Worm (Caenorhabditis elegans) whole organism, L1 larva: ENCODE data around the gene F21C10.10.

Source experiments
- C04F5.9 ChIP-seq: sonication (generic microtip); optimal IDR thresholded peaks from 2 replicates; lab custom pipeline; 2016; ENCODE audit warnings: missing genetic modification characterization, missing compliant biosample characterization
- C34B4.2 ChIP-seq: sonication (generic microtip); optimal IDR thresholded peaks from 2 replicates; lab custom pipeline; 2017; ENCODE audit warnings: mild to moderate bottlenecking, missing genetic modification characterization, missing compliant biosample characterization
- F16B12.6 ChIP-seq: fragments of 150-350 bp; optimal IDR thresholded peaks from 2 replicates; lab custom pipeline; 2014; ENCODE audit warnings: missing biosample characterization, missing genetic modification characterization
- Y116A8C.19 ChIP-seq: sonication (generic microtip); optimal IDR thresholded peaks from 2 replicates; lab custom pipeline; 2016; ENCODE audit warnings: missing compliant biosample characterization, missing genetic modification characterization, borderline replicate concordance
- aha-1 ChIP-seq: fragments of 150-350 bp; optimal IDR thresholded peaks from 2 replicates; lab custom pipeline; 2014; ENCODE audit warnings: missing biosample characterization, missing genetic modification characterization
- ama-1 ChIP-seq: fragments of 150-350 bp; optimal IDR thresholded peaks from 2 replicates; lab custom pipeline; 2014
- ceh-63 ChIP-seq: fragments of 200-800 bp; sonication (Bioruptor generic); optimal IDR thresholded peaks from 2 replicates; lab custom pipeline; 2018; ENCODE audit warnings: mild to moderate bottlenecking, missing genetic modification characterization, missing compliant biosample characterization
- ceh-82 ChIP-seq, 3 experiments: fragments of 150-350 bp in 1 of 3; sonication (generic microtip) in 2 of 3; optimal IDR thresholded peaks; 2 replicates each; lab custom pipeline; 2014 to 2017; ENCODE audit warnings: missing biosample characterization in 3 of 3, missing genetic modification characterization in 3 of 3
- ceh-90 ChIP-seq: sonication (generic microtip); optimal IDR thresholded peaks from 2 replicates; lab custom pipeline; 2016; ENCODE audit warnings: missing genetic modification characterization, missing compliant biosample characterization
- ces-1 ChIP-seq: fragments of 150-350 bp; optimal IDR thresholded peaks from 2 replicates; lab custom pipeline; 2014; ENCODE audit warnings: missing biosample characterization, missing genetic modification reagents, missing genetic modification characterization
- dpl-1 ChIP-seq, 3 experiments: fragments of 150-350 bp in 2 of 3; sonication (generic microtip) in 1 of 3; optimal IDR thresholded peaks; 2 replicates each; lab custom pipeline; 2014 to 2017; ENCODE audit warnings: missing biosample characterization in 3 of 3, missing genetic modification characterization in 3 of 3, missing genetic modification reagents in 3 of 3
- dsc-1 ChIP-seq: sonication (generic microtip); optimal IDR thresholded peaks from 2 replicates; lab custom pipeline; 2016; ENCODE audit warnings: mild to moderate bottlenecking, missing genetic modification characterization, missing compliant biosample characterization
- efl-1 ChIP-seq, 4 experiments: fragments of 150-350 bp; optimal IDR thresholded peaks in 3 of 4; peaks in 1 of 4; 1 replicate in 1 of 4; 2 replicates in 3 of 4; lab custom pipeline; 2014; ENCODE audit warnings: missing biosample characterization in 2 of 4, missing genetic modification characterization in 2 of 4, missing genetic modification reagents in 2 of 4
- efl-3 ChIP-seq: fragments of 200-800 bp; sonication (Bioruptor generic); optimal IDR thresholded peaks from 2 replicates; lab custom pipeline; 2018; ENCODE audit warnings: mild to moderate bottlenecking, missing genetic modification characterization, missing compliant biosample characterization
- egl-13 ChIP-seq: sonication (generic microtip); optimal IDR thresholded peaks from 2 replicates; lab custom pipeline; 2016; ENCODE audit warnings: missing genotype, missing genetic modification reagents, missing genetic modification characterization, missing compliant biosample characterization
- egl-27 ChIP-seq, 2 experiments: fragments of 150-350 bp in 1 of 2; sonication (generic microtip); optimal IDR thresholded peaks; 3 replicates each; lab custom pipeline; 2017 to 2018; ENCODE audit warnings: missing biosample characterization in 2 of 2, missing genetic modification characterization in 2 of 2, missing genetic modification reagents in 2 of 2
- elt-3 ChIP-seq, 6 experiments: fragments of 150-350 bp in 1 of 6; sonication (generic microtip); optimal IDR thresholded peaks; 2 replicates each; lab custom pipeline; 2017 to 2018; ENCODE audit warnings: missing biosample characterization in 6 of 6, missing genetic modification characterization in 6 of 6, inconsistent platforms in 1 of 6
- fkh-4 ChIP-seq: sonication (generic microtip); optimal IDR thresholded peaks from 2 replicates; lab custom pipeline; 2016; ENCODE audit warnings: missing compliant biosample characterization, missing genetic modification characterization, borderline replicate concordance
- fos-1 ChIP-seq: fragments of 150-350 bp; optimal IDR thresholded peaks from 2 replicates; lab custom pipeline; 2014; ENCODE audit warnings: missing biosample characterization, missing genetic modification characterization
- hlh-17 ChIP-seq: fragments of 200-800 bp; sonication (Bioruptor generic); optimal IDR thresholded peaks from 2 replicates; lab custom pipeline; 2018; ENCODE audit warnings: missing genetic modification characterization, mild to moderate bottlenecking, missing compliant biosample characterization, moderate library complexity, borderline replicate concordance
- hpl-2 ChIP-seq: fragments of 150-350 bp; optimal IDR thresholded peaks from 2 replicates; lab custom pipeline; 2014; ENCODE audit warnings: missing biosample characterization, missing genetic modification reagents, missing genetic modification characterization
- isw-1 ChIP-seq: fragments of 200-800 bp; sonication (Bioruptor generic); IDR thresholded peaks from 2 replicates; pipeline ENCODE4 v1.3.6; 2022; ENCODE audit warnings: missing genetic modification characterization, missing compliant biosample characterization
- jun-1 ChIP-seq: fragments of 150-350 bp; optimal IDR thresholded peaks from 2 replicates; lab custom pipeline; 2014; ENCODE audit warnings: missing biosample characterization, missing genetic modification reagents, missing genetic modification characterization
- lin-13 ChIP-seq: fragments of 150-350 bp; optimal IDR thresholded peaks from 2 replicates; lab custom pipeline; 2014; ENCODE audit warnings: missing biosample characterization, missing genetic modification reagents, missing genetic modification characterization
- mef-2 ChIP-seq: fragments of 150-350 bp; optimal IDR thresholded peaks from 2 replicates; lab custom pipeline; 2014; ENCODE audit warnings: missing biosample characterization, missing genetic modification characterization
- mep-1 ChIP-seq: fragments of 150-350 bp; optimal IDR thresholded peaks from 2 replicates; lab custom pipeline; 2014; ENCODE audit warnings: missing biosample characterization, missing genetic modification characterization
- nhr-11 ChIP-seq: fragments of 150-350 bp; optimal IDR thresholded peaks from 2 replicates; lab custom pipeline; 2014; ENCODE audit warnings: missing biosample characterization, missing genetic modification characterization
- nhr-12 ChIP-seq: sonication (generic microtip); optimal IDR thresholded peaks from 2 replicates; lab custom pipeline; 2017; ENCODE audit warnings: missing biosample characterization, missing genetic modification characterization
- nhr-19 ChIP-seq: fragments of 200-800 bp; sonication (Bioruptor generic); conservative IDR thresholded peaks from 2 replicates; pipeline ENCODE4 v1.3.6; 2022; ENCODE audit warnings: missing genetic modification characterization, missing compliant biosample characterization
- nhr-20 ChIP-seq: sonication (generic microtip); optimal IDR thresholded peaks from 2 replicates; lab custom pipeline; 2016; ENCODE audit warnings: mild to moderate bottlenecking, missing genetic modification characterization, missing compliant biosample characterization
- nhr-237 ChIP-seq: fragments of 150-350 bp; optimal IDR thresholded peaks from 2 replicates; lab custom pipeline; 2014; ENCODE audit warnings: missing biosample characterization, missing genetic modification characterization
- nhr-47 ChIP-seq: sonication (generic microtip); optimal IDR thresholded peaks from 2 replicates; lab custom pipeline; 2016; ENCODE audit warnings: mild to moderate bottlenecking, missing genetic modification characterization, moderate library complexity, missing compliant biosample characterization
- nhr-71 ChIP-seq: sonication (generic microtip); optimal IDR thresholded peaks from 2 replicates; lab custom pipeline; 2016; ENCODE audit warnings: mild to moderate bottlenecking, missing genetic modification characterization, moderate library complexity, missing compliant biosample characterization
- nhr-85 ChIP-seq: sonication (generic microtip); peaks from one replicate; lab custom pipeline; 2016; ENCODE audit warnings: missing genetic modification characterization, inconsistent platforms, missing compliant biosample characterization
- nhr-90 ChIP-seq: sonication (generic microtip); optimal IDR thresholded peaks from 2 replicates; lab custom pipeline; 2016; ENCODE audit warnings: mild to moderate bottlenecking, missing genetic modification characterization, missing compliant biosample characterization; ENCODE audit not compliant: poor library complexity
- pag-3 ChIP-seq: sonication (generic microtip); optimal IDR thresholded peaks from 2 replicates; lab custom pipeline; 2017; ENCODE audit warnings: missing genetic modification characterization, mild to moderate bottlenecking, missing compliant biosample characterization, antibody characterized with exemption, borderline replicate concordance; ENCODE audit not compliant: insufficient read depth
- pax-3 ChIP-seq: fragments of 200-800 bp; sonication (Bioruptor generic); optimal IDR thresholded peaks from 2 replicates; lab custom pipeline; 2018; ENCODE audit warnings: mild to moderate bottlenecking, missing genetic modification characterization, moderate library complexity, missing compliant biosample characterization
- pqm-1 ChIP-seq: sonication (generic microtip); optimal IDR thresholded peaks from 3 replicates; lab custom pipeline; 2017; ENCODE audit warnings: missing biosample characterization, missing genetic modification characterization
- snpc-4 ChIP-seq: fragments of 150-350 bp; optimal IDR thresholded peaks from 2 replicates; lab custom pipeline; 2014; ENCODE audit warnings: missing biosample characterization, missing genetic modification characterization
- snu-23 ChIP-seq: sonication (generic microtip); optimal IDR thresholded peaks from 2 replicates; lab custom pipeline; 2016; ENCODE audit warnings: missing genetic modification characterization, missing compliant biosample characterization
- sox-4 ChIP-seq: sonication (generic microtip); optimal IDR thresholded peaks from 2 replicates; lab custom pipeline; 2016; ENCODE audit warnings: missing genetic modification characterization, missing compliant biosample characterization
- sptf-1 ChIP-seq: fragments of 150-350 bp; optimal IDR thresholded peaks from 2 replicates; lab custom pipeline; 2014; ENCODE audit warnings: missing biosample characterization, missing genetic modification characterization
- sup-37 ChIP-seq: fragments of 200-800 bp; sonication (Bioruptor generic); optimal IDR thresholded peaks from 2 replicates; lab custom pipeline; 2018; ENCODE audit warnings: mild to moderate bottlenecking, missing genetic modification characterization, missing compliant biosample characterization
- swsn-7 ChIP-seq: sonication (generic microtip); optimal IDR thresholded peaks from 2 replicates; lab custom pipeline; 2016; ENCODE audit warnings: missing genetic modification characterization, missing compliant biosample characterization
- tbx-2 ChIP-seq: sonication (generic microtip); optimal IDR thresholded peaks from 2 replicates; lab custom pipeline; 2016; ENCODE audit warnings: missing genetic modification characterization, missing compliant biosample characterization
- tlp-1 ChIP-seq: fragments of 150-350 bp; optimal IDR thresholded peaks from 2 replicates; lab custom pipeline; 2014; ENCODE audit warnings: missing biosample characterization, missing genetic modification characterization
- unc-62 ChIP-seq: fragments of 150-350 bp; optimal IDR thresholded peaks from 2 replicates; lab custom pipeline; 2014; ENCODE audit warnings: missing biosample characterization, missing genetic modification reagents, missing genetic modification characterization
- unc-86 ChIP-seq: sonication (generic microtip); optimal IDR thresholded peaks from 2 replicates; lab custom pipeline; 2016; ENCODE audit warnings: missing genetic modification characterization, missing compliant biosample characterization
- vab-15 ChIP-seq: sonication (generic microtip); optimal IDR thresholded peaks from 2 replicates; lab custom pipeline; 2017; ENCODE audit warnings: missing genotype, mild to moderate bottlenecking, missing genetic modification characterization, missing compliant biosample characterization
- zag-1 ChIP-seq: fragments of 150-350 bp; optimal IDR thresholded peaks from 2 replicates; lab custom pipeline; 2014; ENCODE audit warnings: missing biosample characterization, missing genetic modification characterization

The F21C10.10 gene

ce11 chrV:9074360-9074834 lies 21.7 kb upstream of the F21C10.10 start (continued):
- TF ChIP-seq pax-3 (tag; lab: Kevin White, UChicago) (no peak), jun-1 (tag; lab: Kevin White, UChicago) (no peak), egl-27 (tag; optimal IDR thresholded peaks at IDR 0.05; lab: Kevin White, UChicago) (no peak), ceh-63 (no peak), tbx-2 (tag; lab: Kevin White, UChicago) (peak; percentile 38), mef-2 (tag; lab: Kevin White, UChicago) (no peak), dsc-1 (tag; lab: Kevin White, UChicago) (no peak), egl-13 (tag; lab: Kevin White, UChicago) (no peak), ces-1 (no peak), lin-13 (GFP tag; lab: Kevin White, UChicago) (peak; percentile 11)

- TF ChIP-seq fos-1 = no peak
- peak; percentile 18 for TF ChIP-seq lin-13 (GFP tag; lab: Kevin White, UChicago)
- TF ChIP-seq hpl-2 (GFP tag; lab: Kevin White, UChicago) = no peak
- TF ChIP-seq nhr-71 (tag; lab: Kevin White, UChicago) = peak; percentile 53
- TF ChIP-seq hlh-17 (GFP tag; lab: Kevin White, UChicago) = no peak
- TF ChIP-seq swsn-7 (tag; lab: Kevin White, UChicago) = no peak
- TF ChIP-seq zag-1 (tag; lab: Kevin White, UChicago) = no peak
- TF ChIP-seq efl-1 (optimal IDR thresholded peaks at IDR 0.05; lab: Kevin White, UChicago) = no peak
- peak in 1 of 2 experiments; percentile 87 for TF ChIP-seq efl-1 (GFP tag; optimal IDR thresholded peaks at IDR 0.05 in 1 of 2; lab: Kevin White, UChicago)
- TF ChIP-seq snpc-4 (tag; lab: Kevin White, UChicago) = no peak
- TF ChIP-seq dpl-1 (GFP tag; optimal IDR thresholded peaks at IDR 0.05; lab: Kevin White, UChicago) = no peak
- no peak for TF ChIP-seq elt-3 (tag; optimal IDR thresholded peaks at IDR 0.05; lab: Kevin White, UChicago)
- TF ChIP-seq ceh-82 (tag; optimal IDR thresholded peaks at IDR 0.05; lab: Kevin White, UChicago) = no peak
- TF ChIP-seq nhr-20 = peak; percentile 46
- TF ChIP-seq ces-1 = no peak
- TF ChIP-seq pag-3 = no peak
- TF ChIP-seq pax-3 (tag; lab: Kevin White, UChicago) = no peak
- no peak for TF ChIP-seq Y116A8C.19 (tag; lab: Kevin White, UChicago)
- TF ChIP-seq fkh-4 = no peak
- TF ChIP-seq isw-1 (GFP tag; lab: Robert Waterston, UW) = no peak
- TF ChIP-seq ceh-90 (tag; lab: Kevin White, UChicago) = no peak
- no peak for TF ChIP-seq pqm-1
- no peak for TF ChIP-seq unc-86
- TF ChIP-seq unc-62 = no peak
- TF ChIP-seq mep-1 (tag; lab: Kevin White, UChicago) = no peak
- TF ChIP-seq C04F5.9 (tag; lab: Kevin White, UChicago) = no peak
- no peak for TF ChIP-seq mef-2 (tag; lab: Kevin White, UChicago)
- no peak for TF ChIP-seq nhr-85 (tag; lab: Kevin White, UChicago)
- no peak for TF ChIP-seq sptf-1 (tag; lab: Kevin White, UChicago)
- TF ChIP-seq C34B4.2 (tag; lab: Kevin White, UChicago) = no peak
- no peak for TF ChIP-seq nhr-237
- TF ChIP-seq vab-15 (tag; lab: Kevin White, UChicago) = no peak
- TF ChIP-seq nhr-19 (GFP tag; lab: Robert Waterston, UW) = peak; percentile 33; the same call in 1 of the 2 replicates
- no peak for TF ChIP-seq nhr-11
- TF ChIP-seq ama-1 (lab: Kevin White, UChicago) = no peak
- TF ChIP-seq aha-1 = no peak
- TF ChIP-seq F16B12.6 (tag; lab: Kevin White, UChicago) = no peak
- peak; percentile 47 for TF ChIP-seq nhr-47
- TF ChIP-seq snu-23 (GFP tag; lab: Kevin White, UChicago) = no peak
- TF ChIP-seq nhr-90 (tag; lab: Kevin White, UChicago) = peak; percentile 38
- no peak for TF ChIP-seq tlp-1 (tag; lab: Kevin White, UChicago)
- no peak for TF ChIP-seq nhr-12 (tag; lab: Kevin White, UChicago)
- TF ChIP-seq sox-4 = no peak
- no peak for TF ChIP-seq ceh-63
- no peak for TF ChIP-seq efl-3
- no peak for TF ChIP-seq sup-37 (GFP tag; lab: Kevin White, UChicago)
Observed at ce11 chrV:9075827-9076226, 20.2 kb upstream of the F21C10.10 start.
